Fruit fly (Drosophila melanogaster): ENCODE measurements around the gene CG18273.

CG18273 gene

DNA sequence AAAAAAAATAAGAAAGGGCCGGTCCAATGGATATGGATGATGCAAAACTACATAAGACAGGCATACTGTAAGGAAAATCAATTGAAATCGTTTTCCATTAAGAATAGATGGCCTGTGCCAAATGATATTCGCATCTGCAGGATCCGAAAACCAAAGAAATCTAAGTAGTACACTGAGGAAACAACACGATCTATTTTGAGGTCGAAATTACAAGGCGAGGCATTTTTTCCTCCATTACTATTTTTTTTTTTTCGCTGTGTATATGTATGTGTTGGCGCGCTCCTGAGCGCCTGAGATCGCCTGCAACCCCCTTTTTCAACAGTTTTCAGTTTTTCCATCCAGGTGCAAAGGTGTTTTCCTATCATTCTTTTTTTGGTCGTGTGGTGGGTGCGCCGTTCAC, 23.4 kb downstream of the CG18273 start (continued):
- TF ChIP-seq z (GFP tag; IDR thresholded peaks at IDR 0.05) = no peak
- TF ChIP-seq ERR (GFP tag; optimal IDR thresholded peaks at IDR 0.05) = no peak
- TF ChIP-seq CG10654 (GFP tag; optimal IDR thresholded peaks at IDR 0.05) = no peak
- no peak for TF ChIP-seq inv (GFP tag; IDR thresholded peaks at IDR 0.05; ENCODE audit: partially characterized antibody)
- no peak for TF ChIP-seq ATbp (GFP tag; optimal IDR thresholded peaks at IDR 0.05)
- TF ChIP-seq jumu (GFP tag; optimal IDR thresholded peaks at IDR 0.05) = no peak
- no peak for TF ChIP-seq sens-2 (GFP tag; IDR thresholded peaks at IDR 0.05)
- TF ChIP-seq Ets65A (GFP tag) = peak; percentile 4
- no peak for TF ChIP-seq Xbp1 (GFP tag; optimal IDR thresholded peaks at IDR 0.05)
- TF ChIP-seq Bgb (GFP tag; IDR thresholded peaks at IDR 0.05; ENCODE audit: partially characterized antibody) = no peak
- TF ChIP-seq slou (GFP tag; optimal IDR thresholded peaks at IDR 0.05) = no peak
- TF ChIP-seq MBD-R2 (GFP tag; IDR thresholded peaks at IDR 0.05) = no peak
- TF ChIP-seq CG14710 (tag; optimal IDR thresholded peaks at IDR 0.05) = peak; percentile 11
- TF ChIP-seq CG4282 (GFP tag; optimal IDR thresholded peaks at IDR 0.05) = no peak
- no peak for TF ChIP-seq CG13287 (GFP tag; IDR thresholded peaks at IDR 0.05; ENCODE audit: partially characterized antibody)
- TF ChIP-seq Abd-B (GFP tag; optimal IDR thresholded peaks at IDR 0.05) = no peak
- 0 out of 3 replicates have a peak, but pooled peaks have one; percentile 11 for TF ChIP-seq otp (GFP tag; IDR thresholded peaks at IDR 0.05)
- TF ChIP-seq pros (GFP tag; optimal IDR thresholded peaks at IDR 0.05) = peak; percentile 88
- TF ChIP-seq bsh (GFP tag; optimal IDR thresholded peaks at IDR 0.05) = no peak
- no peak for TF ChIP-seq CG9817 (tag; optimal IDR thresholded peaks at IDR 0.05)

DNA sequence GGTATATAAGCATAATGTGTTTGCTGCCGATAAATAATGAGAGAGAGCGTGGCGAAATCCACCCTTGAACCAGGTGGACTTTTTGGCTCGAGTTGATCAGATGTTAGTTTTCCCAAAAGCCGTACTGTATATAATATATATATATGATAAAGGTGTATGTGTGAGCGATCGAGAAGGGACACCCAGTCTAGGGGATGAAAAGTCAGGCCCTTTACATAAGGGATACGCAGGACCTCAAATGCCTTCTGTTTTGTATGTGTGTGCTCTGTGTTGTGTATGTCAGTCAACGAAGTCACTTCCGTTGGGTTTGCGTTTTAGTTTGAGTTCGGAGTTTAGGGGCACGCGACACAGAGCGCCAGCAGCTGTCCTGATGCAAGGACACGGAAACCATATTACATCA, 26.9 kb downstream of the CG18273 start, which contains the start of gene ase:
Gene ase, plus strand, starts transcription at position 301 of the 400 bp plus-strand sequence.
- TF ChIP-seq sens (GFP tag) = peak; percentile 12
- TF ChIP-seq pros (GFP tag; optimal IDR thresholded peaks at IDR 0.05) = peak; percentile 24
- TF ChIP-seq cg (GFP tag; optimal IDR thresholded peaks at IDR 0.05) = peak; percentile 32
- no peak for TF ChIP-seq pb (GFP tag; optimal IDR thresholded peaks at IDR 0.05)
- TF ChIP-seq ase (GFP tag; IDR thresholded peaks at IDR 0.05) = peak; percentile 39; the same call in 1 of the 3 replicates

DNA sequence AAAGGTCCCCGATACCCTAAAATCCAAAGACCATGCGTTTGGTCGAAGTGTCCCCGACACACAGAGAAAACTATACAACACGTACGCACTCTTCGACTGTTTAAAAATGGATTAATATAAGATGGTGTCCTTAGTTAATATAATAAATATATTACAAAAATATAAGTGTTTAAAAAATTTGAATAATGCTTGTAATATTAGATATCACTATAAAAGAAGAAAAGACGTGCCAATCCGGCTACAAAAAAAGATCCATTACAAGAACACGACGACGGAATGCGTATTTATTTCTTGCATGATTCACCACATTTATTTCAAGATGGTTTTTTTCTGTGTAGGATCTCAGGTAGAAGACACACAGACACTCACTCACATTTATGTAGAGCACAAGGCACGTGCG, 29.6 kb downstream of the CG18273 start:
- peak; percentile 26 for TF ChIP-seq CG1233 (GFP tag; optimal IDR thresholded peaks at IDR 0.05)
- TF ChIP-seq CG3163 (GFP tag; optimal IDR thresholded peaks at IDR 0.05) = no peak
- no peak for TF ChIP-seq tna (GFP tag; IDR thresholded peaks at IDR 0.05; ENCODE audit: partially characterized antibody)
- peak; percentile 75 for TF ChIP-seq Xrp1 (GFP tag; IDR thresholded peaks at IDR 0.05)
- peak; percentile 82 for TF ChIP-seq CG2712 (tag; optimal IDR thresholded peaks at IDR 0.05)
- TF ChIP-seq HLHmδ (GFP tag; optimal IDR thresholded peaks at IDR 0.05) = peak; percentile 33
- peak; percentile 52 for TF ChIP-seq CG13775 (GFP tag; optimal IDR thresholded peaks at IDR 0.05)
- peak; percentile 76 for TF ChIP-seq zen (tag; optimal IDR thresholded peaks at IDR 0.05)
- peak; percentile 51; the same call in 1 of the 3 replicates for TF ChIP-seq zfh1 (GFP tag; IDR thresholded peaks at IDR 0.05)
- TF ChIP-seq Sox100B (GFP tag; optimal IDR thresholded peaks at IDR 0.05) = peak; percentile 9
- TF ChIP-seq CG18262 (tag; optimal IDR thresholded peaks at IDR 0.05) = peak; percentile 83
- peak; percentile 44 for TF ChIP-seq CG7839 (tag; optimal IDR thresholded peaks at IDR 0.05)
- peak; percentile 8 for TF ChIP-seq bcd (GFP tag; optimal IDR thresholded peaks at IDR 0.05)
- TF ChIP-seq CG30403 (GFP tag; optimal IDR thresholded peaks at IDR 0.05) = peak; percentile 15
- no peak for TF ChIP-seq Hr51 (GFP tag; optimal IDR thresholded peaks at IDR 0.05)
- TF ChIP-seq phol (tag; optimal IDR thresholded peaks at IDR 0.05) = peak; percentile 63
- no peak for TF ChIP-seq Six4 (GFP tag; optimal IDR thresholded peaks at IDR 0.05)
- TF ChIP-seq Hr3 (GFP tag; optimal IDR thresholded peaks at IDR 0.05) = no peak
- peak; percentile 21 for TF ChIP-seq CoRest (tag; optimal IDR thresholded peaks at IDR 0.05)
- no peak for TF ChIP-seq CG3065 (GFP tag; optimal IDR thresholded peaks at IDR 0.05)
- TF ChIP-seq NC2α (GFP tag; optimal IDR thresholded peaks at IDR 0.05) = no peak
- peak; percentile 74 for TF ChIP-seq CG14710 (tag; optimal IDR thresholded peaks at IDR 0.05)
- TF ChIP-seq CG6813 (GFP tag; optimal IDR thresholded peaks at IDR 0.05) = peak; percentile 7
- TF ChIP-seq chif (GFP tag; optimal IDR thresholded peaks at IDR 0.05) = peak in 1 of 2 experiments; percentile 9
- TF ChIP-seq CG4707 (GFP tag; optimal IDR thresholded peaks at IDR 0.05) = no peak
- TF ChIP-seq Spps (tag; optimal IDR thresholded peaks at IDR 0.05) = peak; percentile 19

Data from whole organism, embryonic.